Worm (Caenorhabditis elegans) whole organism, young adult: ENCODE data around the gene cee-1.

Source experiments
- B0261.1 ChIP-seq: sonication (generic microtip); optimal IDR thresholded peaks from 2 replicates; lab custom pipeline; 2016; ENCODE audit warnings: mild to moderate bottlenecking, missing genetic modification characterization, moderate library complexity, missing compliant biosample characterization
- C06A6.2 ChIP-seq: fragments of 200-800 bp; sonication (Bioruptor generic); conservative IDR thresholded peaks from 2 replicates; pipeline ENCODE4 v1.3.6; 2022; ENCODE audit warnings: missing genetic modification characterization, missing compliant biosample characterization
- F10E7.11 ChIP-seq: sonication (generic microtip); optimal IDR thresholded peaks from 2 replicates; lab custom pipeline; 2017; ENCODE audit warnings: mild to moderate bottlenecking, missing genetic modification characterization, moderate library complexity, missing compliant biosample characterization
- F33H1.4 ChIP-seq: fragments of 200-800 bp; sonication (Bioruptor generic); IDR thresholded peaks from 2 replicates; pipeline ENCODE4 v1.3.6; 2022; ENCODE audit warnings: missing genetic modification reagents, missing genetic modification characterization, missing compliant biosample characterization
- F37B4.10 ChIP-seq: fragments of 200-800 bp; sonication (Bioruptor generic); IDR thresholded peaks from 2 replicates; pipeline ENCODE4 v1.3.6; 2022; ENCODE audit warnings: missing genetic modification characterization, missing compliant biosample characterization
- F49E8.2 ChIP-seq: sonication (generic microtip); optimal IDR thresholded peaks from 3 replicates; lab custom pipeline; 2017; ENCODE audit warnings: missing genetic modification characterization, mild to moderate bottlenecking, missing compliant biosample characterization, antibody characterized with exemption, moderate library complexity; ENCODE audit not compliant: insufficient read depth
- F55B11.4 ChIP-seq: sonication (generic microtip); optimal IDR thresholded peaks from 2 replicates; lab custom pipeline; 2016; ENCODE audit warnings: missing compliant biosample characterization, missing genetic modification characterization, borderline replicate concordance; ENCODE audit not compliant: insufficient read depth
- F57A8.1 ChIP-seq: fragments of 200-800 bp; sonication (Bioruptor generic); optimal IDR thresholded peaks from 2 replicates; lab custom pipeline; 2018; ENCODE audit warnings: mild to moderate bottlenecking, missing genetic modification characterization, moderate library complexity, missing compliant biosample characterization
- K12H6.12 ChIP-seq: fragments of 200-800 bp; sonication (Bioruptor generic); optimal IDR thresholded peaks from 2 replicates; lab custom pipeline; 2018; ENCODE audit warnings: mild to moderate bottlenecking, missing genetic modification characterization, missing compliant biosample characterization
- T26A5.8 ChIP-seq: sonication (generic microtip); optimal IDR thresholded peaks from 2 replicates; lab custom pipeline; 2016; ENCODE audit warnings: missing genetic modification characterization, missing compliant biosample characterization
- Y53F4B.3 ChIP-seq: fragments of 200-800 bp; sonication (Bioruptor generic); IDR thresholded peaks from 2 replicates; pipeline ENCODE4 v1.3.6; 2022; ENCODE audit warnings: missing genetic modification reagents, missing genetic modification characterization, missing compliant biosample characterization
- Y56A3A.18 ChIP-seq: fragments of 200-800 bp; sonication (Bioruptor generic); IDR thresholded peaks from 2 replicates; pipeline ENCODE4 v1.3.6; 2022; ENCODE audit warnings: missing genetic modification reagents, missing genetic modification characterization, missing compliant biosample characterization
- Y79H2A.3 ChIP-seq: fragments of 200-800 bp; sonication (Bioruptor generic); conservative IDR thresholded peaks from 2 replicates; pipeline ENCODE4 v1.3.6; 2022; ENCODE audit warnings: missing genetic modification reagents, missing genetic modification characterization, missing compliant biosample characterization
- akir-1 ChIP-seq: fragments of 200-800 bp; sonication (Bioruptor generic); optimal IDR thresholded peaks from 2 replicates; lab custom pipeline; 2018; ENCODE audit warnings: mild to moderate bottlenecking, missing genetic modification characterization, moderate library complexity, missing compliant biosample characterization
- ama-1 ChIP-seq, 3 experiments: fragments of 150-350 bp in 1 of 3; sonication (generic microtip) in 2 of 3; optimal IDR thresholded peaks; 2 replicates each; lab custom pipeline; 2014 to 2018; ENCODE audit warnings: missing biosample characterization in 2 of 3, missing genetic modification characterization in 2 of 3, missing genetic modification reagents in 2 of 3
- bed-1 ChIP-seq: fragments of 200-800 bp; sonication (Bioruptor generic); IDR thresholded peaks from 2 replicates; pipeline ENCODE4 v1.3.6; 2022; ENCODE audit warnings: missing genetic modification reagents, missing genetic modification characterization, missing compliant biosample characterization
- bed-2 ChIP-seq: fragments of 200-800 bp; sonication (Bioruptor generic); IDR thresholded peaks from 2 replicates; pipeline ENCODE4 v1.3.6; 2022; ENCODE audit warnings: missing genetic modification reagents, missing genetic modification characterization, missing compliant biosample characterization
- ccch-3 ChIP-seq: fragments of 200-800 bp; sonication (Bioruptor generic); optimal IDR thresholded peaks from 2 replicates; lab custom pipeline; 2018; ENCODE audit warnings: mild to moderate bottlenecking, missing genetic modification characterization, missing compliant biosample characterization
- cebp-1 ChIP-seq, 2 experiments: fragments of 200-800 bp in 1 of 2; sonication (Bioruptor generic) in 1 of 2; sonication (generic microtip) in 1 of 2; IDR thresholded peaks in 1 of 2; optimal IDR thresholded peaks in 1 of 2; 2 replicates each; pipeline versions ENCODE4 v1.3.6 to Lab custom; 2017 to 2022; ENCODE audit warnings: missing compliant biosample characterization in 2 of 2, missing genetic modification characterization in 2 of 2, mild to moderate bottlenecking in 1 of 2, missing genetic modification reagents in 1 of 2, moderate library complexity in 1 of 2
- ceh-27 ChIP-seq: fragments of 200-800 bp; sonication (Bioruptor generic); optimal IDR thresholded peaks from 2 replicates; lab custom pipeline; 2018; ENCODE audit warnings: mild to moderate bottlenecking, missing genetic modification characterization, moderate library complexity, missing compliant biosample characterization
- egl-18 ChIP-seq: fragments of 200-800 bp; sonication (Bioruptor generic); IDR thresholded peaks from 2 replicates; pipeline ENCODE4 v1.3.6; 2022; ENCODE audit warnings: missing genetic modification reagents, missing genetic modification characterization, missing compliant biosample characterization
- egrh-3 ChIP-seq: fragments of 200-800 bp; sonication (Bioruptor generic); IDR thresholded peaks from 2 replicates; pipeline ENCODE4 v1.3.6; 2022; ENCODE audit warnings: missing genetic modification reagents, missing genetic modification characterization, missing compliant biosample characterization
- fkh-3 ChIP-seq: sonication (generic microtip); optimal IDR thresholded peaks from 2 replicates; lab custom pipeline; 2016; ENCODE audit warnings: mild to moderate bottlenecking, missing genetic modification characterization, missing compliant biosample characterization
- gei-17 ChIP-seq: fragments of 200-800 bp; sonication (Bioruptor generic); optimal IDR thresholded peaks from 2 replicates; lab custom pipeline; 2018; ENCODE audit warnings: mild to moderate bottlenecking, missing genetic modification characterization, missing compliant biosample characterization
- him-1 ChIP-seq: sonication (generic microtip); optimal IDR thresholded peaks from 2 replicates; lab custom pipeline; 2016; ENCODE audit warnings: missing genotype, missing genetic modification reagents, missing genetic modification characterization, missing compliant biosample characterization
- let-607 ChIP-seq, 2 experiments: fragments of 200-800 bp in 1 of 2; sonication (Bioruptor generic) in 1 of 2; sonication (generic microtip) in 1 of 2; optimal IDR thresholded peaks; 2 replicates each; lab custom pipeline; 2016 to 2018; ENCODE audit warnings: mild to moderate bottlenecking in 2 of 2, missing compliant biosample characterization in 2 of 2, missing genetic modification characterization in 2 of 2, moderate library complexity in 2 of 2, missing genotype in 1 of 2
- lsy-27 ChIP-seq: sonication (generic microtip); optimal IDR thresholded peaks from 2 replicates; lab custom pipeline; 2017; ENCODE audit warnings: missing genetic modification characterization, mild to moderate bottlenecking, missing compliant biosample characterization, antibody characterized with exemption, missing genotype, borderline replicate concordance; ENCODE audit not compliant: insufficient read depth
- madf-10 ChIP-seq: sonication (generic microtip); optimal IDR thresholded peaks from 2 replicates; lab custom pipeline; 2016; ENCODE audit warnings: mild to moderate bottlenecking, missing genetic modification characterization, missing compliant biosample characterization
- madf-6 ChIP-seq: fragments of 200-800 bp; sonication (Bioruptor generic); IDR thresholded peaks from 2 replicates; pipeline ENCODE4 v1.3.6; 2022; ENCODE audit warnings: missing genetic modification reagents, missing genetic modification characterization, missing compliant biosample characterization
- madf-8 ChIP-seq: fragments of 200-800 bp; sonication (Bioruptor generic); conservative IDR thresholded peaks from 2 replicates; pipeline ENCODE4 v1.3.6; 2022; ENCODE audit warnings: missing genetic modification reagents, missing genetic modification characterization, missing compliant biosample characterization
- mxl-1 ChIP-seq: sonication (generic microtip); optimal IDR thresholded peaks from 2 replicates; lab custom pipeline; 2016; ENCODE audit warnings: missing genetic modification characterization, missing compliant biosample characterization
- sdz-38 ChIP-seq: sonication (generic microtip); optimal IDR thresholded peaks from 2 replicates; lab custom pipeline; 2016; ENCODE audit warnings: missing genotype, missing genetic modification characterization, missing compliant biosample characterization
- sea-2 ChIP-seq: fragments of 200-800 bp; sonication (Bioruptor generic); IDR thresholded peaks from 2 replicates; pipeline ENCODE4 v1.3.6; 2022; ENCODE audit warnings: missing genetic modification characterization, missing compliant biosample characterization
- tbx-9 ChIP-seq: sonication (generic microtip); optimal IDR thresholded peaks from 2 replicates; lab custom pipeline; 2016; ENCODE audit warnings: borderline replicate concordance, missing genetic modification characterization, inconsistent platforms, missing compliant biosample characterization
- tlf-1 ChIP-seq: fragments of 200-800 bp; sonication (Bioruptor generic); optimal IDR thresholded peaks from 2 replicates; lab custom pipeline; 2018; ENCODE audit warnings: mild to moderate bottlenecking, missing genetic modification characterization, missing compliant biosample characterization
- ztf-25 ChIP-seq: fragments of 200-800 bp; sonication (Bioruptor generic); IDR thresholded peaks from 2 replicates; pipeline ENCODE4 v1.3.6; 2022; ENCODE audit warnings: missing genetic modification reagents, missing genetic modification characterization, missing compliant biosample characterization

The cee-1 gene

DNA sequence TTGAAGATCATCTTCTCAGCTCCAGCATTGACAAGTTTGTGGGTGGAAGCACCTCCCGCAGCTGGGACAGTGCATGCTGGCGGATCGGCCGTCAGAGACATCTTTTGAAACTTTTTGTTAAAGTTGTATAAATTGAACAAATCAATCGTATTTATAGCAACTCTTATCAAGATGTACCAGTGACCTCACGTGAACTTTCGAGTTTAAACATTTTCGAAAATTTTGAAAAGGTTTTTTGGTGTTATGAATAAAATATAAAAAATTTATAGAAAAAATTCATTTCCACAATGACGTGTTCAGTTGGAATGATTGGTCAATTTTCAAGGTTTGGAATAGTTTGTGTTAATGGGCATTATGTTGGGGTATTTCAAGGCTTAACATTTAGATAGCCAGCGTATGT lies 43.9 kb upstream of the cee-1 start, which contains the start of the genes msd-4 and C35D10.3:
msd-4 (minus strand) TSS at position 101 of the 400 bp plus-strand sequence.
C35D10.3 (plus strand) TSS at position 279 of the 400 bp plus-strand sequence.
- TF ChIP-seq ama-1 (optimal IDR thresholded peaks at IDR 0.05; lab: Kevin White, UChicago) (no peak), ama-1 (GFP tag; optimal IDR thresholded peaks at IDR 0.05; lab: Kevin White, UChicago) (no peak), sea-2 (GFP tag; lab: Robert Waterston, UW) (no peak), F55B11.4 (tag; lab: Kevin White, UChicago) (no peak), ztf-25 (GFP tag; lab: Robert Waterston, UW) (no peak), Y53F4B.3 (GFP tag; lab: Robert Waterston, UW) (no peak), gei-17 (GFP tag; lab: Kevin White, UChicago) (no peak), bed-1 (GFP tag; lab: Robert Waterston, UW) (no peak), egrh-3 (no peak), F57A8.1 (no peak), C06A6.2 (GFP tag; lab: Robert Waterston, UW) (no peak), egl-18 (GFP tag; lab: Robert Waterston, UW) (no peak), akir-1 (no peak), him-1 (tag; lab: Kevin White, UChicago) (no peak), bed-2 (no peak), lsy-27 (tag; lab: Kevin White, UChicago) (no peak), mxl-1 (no peak), let-607 (tag; optimal IDR thresholded peaks at IDR 0.05; lab: Kevin White, UChicago) (no peak), cebp-1 (GFP tag; IDR thresholded peaks at IDR 0.05; lab: Robert Waterston, UW) (no peak), cebp-1 (tag; optimal IDR thresholded peaks at IDR 0.05; lab: Kevin White, UChicago) (no peak), tbx-9 (tag; lab: Kevin White, UChicago) (no peak), F10E7.11 (no peak)
- TF ChIP-seq, all 124 proteins: peak for 0

DNA sequence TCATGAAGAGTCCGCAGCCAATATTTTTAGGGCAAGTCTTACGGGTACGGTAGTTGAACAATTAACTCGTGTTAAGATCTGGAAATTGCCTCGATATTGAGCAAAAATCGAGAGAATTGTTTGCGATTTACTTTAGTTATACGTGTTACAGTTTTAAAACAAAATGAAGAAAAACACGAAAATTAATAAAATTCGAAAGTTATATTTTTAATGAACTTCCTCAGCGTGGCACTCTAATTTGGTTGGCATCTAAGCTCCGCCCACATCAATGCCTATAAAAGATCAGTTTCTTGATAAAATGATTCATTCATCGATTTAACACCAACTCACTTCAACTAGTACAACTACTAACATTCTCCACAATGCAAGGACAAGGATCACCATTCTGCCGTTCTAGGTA lies 42.0 kb upstream of the cee-1 start, which contains the start of gene gipc-1:
gipc-1 (plus strand) TSS at position 301 of the 400 bp plus-strand sequence.
- no peak for TF ChIP-seq fkh-3 (tag; lab: Kevin White, UChicago)
- TF ChIP-seq sdz-38 (tag; lab: Kevin White, UChicago), result no peak
- no peak for TF ChIP-seq B0261.1 (tag; lab: Kevin White, UChicago)
- no peak for TF ChIP-seq madf-10 (tag; lab: Kevin White, UChicago)
- no peak for TF ChIP-seq ama-1 (optimal IDR thresholded peaks at IDR 0.05; lab: Kevin White, UChicago)
- no peak for TF ChIP-seq ama-1 (GFP tag; optimal IDR thresholded peaks at IDR 0.05; lab: Kevin White, UChicago)
- TF ChIP-seq K12H6.12 (tag; lab: Kevin White, UChicago), result no peak
- no peak for TF ChIP-seq tlf-1 (GFP tag; lab: Kevin White, UChicago)
- TF ChIP-seq F33H1.4, result no peak
- TF ChIP-seq madf-6 (GFP tag; lab: Robert Waterston, UW), result no peak
- TF ChIP-seq Y79H2A.3 (GFP tag; lab: Robert Waterston, UW), result no peak
- no peak for TF ChIP-seq lsy-27 (tag; lab: Kevin White, UChicago)
- no peak for TF ChIP-seq ceh-27 (GFP tag; lab: Kevin White, UChicago)
- TF ChIP-seq ccch-3 (GFP tag; lab: Kevin White, UChicago), result no peak
- TF ChIP-seq bed-2, result no peak
- no peak for TF ChIP-seq F37B4.10 (GFP tag; lab: Robert Waterston, UW)
- TF ChIP-seq Y56A3A.18 (GFP tag; lab: Robert Waterston, UW), result no peak
- TF ChIP-seq madf-8 (GFP tag; lab: Robert Waterston, UW), result no peak
- TF ChIP-seq F49E8.2 (tag; lab: Kevin White, UChicago), result no peak
- TF ChIP-seq bed-1 (GFP tag; lab: Robert Waterston, UW), result no peak
- TF ChIP-seq T26A5.8 (tag; lab: Kevin White, UChicago), result no peak
